Fruit fly (Drosophila melanogaster) whole organism, prepupa: Measurements from ENCODE around the gene Surf1.

Experiments used
- CG10631 ChIP-seq: fragments of 200-800 bp; sonication (Bioruptor generic); optimal IDR thresholded peaks from 2 replicates; lab custom pipeline; 2016; ENCODE audit warnings: missing biosample characterization, missing genetic modification characterization
- CG10669 ChIP-seq: fragments of 200-800 bp; sonication (Bioruptor generic); optimal IDR thresholded peaks from 3 replicates; lab custom pipeline; 2018; ENCODE audit warnings: missing biosample characterization, mild to moderate bottlenecking, missing genetic modification characterization, moderate library complexity
- CG11294 ChIP-seq: fragments of 200-800 bp; sonication (Bioruptor generic); IDR thresholded peaks from 2 replicates; pipeline ENCODE4 v1.3.6; 2022; ENCODE audit warnings: missing biosample characterization, missing genetic modification characterization
- CG15336 ChIP-seq: fragments of 200-800 bp; sonication (Bioruptor generic); IDR thresholded peaks from 2 replicates; pipeline ENCODE4 v1.3.6; 2022; ENCODE audit warnings: missing biosample characterization, missing genetic modification characterization
- CG1621 ChIP-seq: fragments of 200-800 bp; sonication (Bioruptor generic); optimal IDR thresholded peaks from 3 replicates; lab custom pipeline; 2018; ENCODE audit warnings: missing biosample characterization, mild to moderate bottlenecking, missing genetic modification characterization
- CG16779 ChIP-seq: fragments of 200-800 bp; sonication (Bioruptor generic); optimal IDR thresholded peaks from 3 replicates; lab custom pipeline; 2017; ENCODE audit warnings: missing biosample characterization, mild to moderate bottlenecking, missing genetic modification characterization
- CG32006 ChIP-seq: fragments of 200-800 bp; sonication (Bioruptor generic); optimal IDR thresholded peaks from 3 replicates; lab custom pipeline; 2017; ENCODE audit warnings: missing biosample characterization, mild to moderate bottlenecking, missing genetic modification characterization
- CG34406 ChIP-seq: fragments of 200-800 bp; sonication (Bioruptor generic); optimal IDR thresholded peaks from 3 replicates; lab custom pipeline; 2016; ENCODE audit warnings: missing biosample characterization, missing genetic modification characterization
- CG3919 ChIP-seq: fragments of 200-800 bp; sonication (Bioruptor generic); optimal IDR thresholded peaks from 3 replicates; lab custom pipeline; 2016; ENCODE audit warnings: missing biosample characterization, missing genetic modification characterization
- CG4318 ChIP-seq: fragments of 200-800 bp; sonication (Bioruptor generic); optimal IDR thresholded peaks from 3 replicates; lab custom pipeline; 2017; ENCODE audit warnings: missing biosample characterization, mild to moderate bottlenecking, missing genetic modification characterization
- CG6163 ChIP-seq: fragments of 200-800 bp; sonication (Bioruptor generic); IDR thresholded peaks from 3 replicates; pipeline ENCODE4 v1.3.6; 2022; ENCODE audit warnings: missing biosample characterization, missing genetic modification characterization
- CG6276 ChIP-seq: fragments of 200-800 bp; sonication (Bioruptor generic); optimal IDR thresholded peaks from 2 replicates; lab custom pipeline; 2017; ENCODE audit warnings: missing biosample characterization, mild to moderate bottlenecking, missing genetic modification characterization
- CG6854 ChIP-seq: fragments of 200-800 bp; sonication (Bioruptor generic); optimal IDR thresholded peaks from 2 replicates; lab custom pipeline; 2017; ENCODE audit warnings: missing biosample characterization, mild to moderate bottlenecking, missing genetic modification characterization
- CG7368 ChIP-seq: fragments of 200-800 bp; sonication (Bioruptor generic); optimal IDR thresholded peaks from 3 replicates; lab custom pipeline; 2016; ENCODE audit warnings: missing biosample characterization, missing genetic modification characterization
- CG8632 ChIP-seq: fragments of 200-800 bp; sonication (Bioruptor generic); optimal IDR thresholded peaks from 3 replicates; lab custom pipeline; 2016; ENCODE audit warnings: missing biosample characterization, missing genetic modification characterization
- Eip78C ChIP-seq: fragments of 200-800 bp; sonication (Bioruptor generic); peaks from one replicate; lab custom pipeline; 2016; ENCODE audit warnings: missing biosample characterization, missing genetic modification characterization
- Ets21C ChIP-seq: fragments of 200-800 bp; sonication (Bioruptor generic); optimal IDR thresholded peaks from 3 replicates; lab custom pipeline; 2016; ENCODE audit warnings: missing biosample characterization, missing genetic modification characterization
- Ets96B ChIP-seq: fragments of 200-800 bp; optimal IDR thresholded peaks from 2 replicates; lab custom pipeline; 2019; ENCODE audit warnings: missing biosample characterization, mild to moderate bottlenecking, missing genetic modification characterization, moderate library complexity
- Gug ChIP-seq: fragments of 200-800 bp; sonication (Bioruptor generic); IDR thresholded peaks from 2 replicates; pipeline ENCODE4 v1.3.6; 2022; ENCODE audit warnings: missing biosample characterization, missing genetic modification characterization
- Hr38 ChIP-seq: sonication (Bioruptor generic); optimal IDR thresholded peaks from 2 replicates; lab custom pipeline; 2016; ENCODE audit warnings: missing biosample characterization, missing genetic modification characterization
- Hr4 ChIP-seq: fragments of 200-800 bp; sonication (Bioruptor generic); optimal IDR thresholded peaks from 3 replicates; lab custom pipeline; 2016; ENCODE audit warnings: missing biosample characterization, missing genetic modification characterization
- Lpt ChIP-seq: fragments of 200-800 bp; sonication (Bioruptor generic); optimal IDR thresholded peaks from 3 replicates; lab custom pipeline; 2016; ENCODE audit warnings: missing biosample characterization, missing genetic modification characterization
- Met ChIP-seq: fragments of 200-800 bp; sonication (Bioruptor generic); optimal IDR thresholded peaks from 3 replicates; lab custom pipeline; 2016; ENCODE audit warnings: missing biosample characterization, missing genetic modification characterization
- OdsH ChIP-seq: fragments of 200-800 bp; sonication (Bioruptor generic); optimal IDR thresholded peaks from 3 replicates; lab custom pipeline; 2016; ENCODE audit warnings: missing biosample characterization, missing genetic modification characterization
- Smox ChIP-seq: fragments of 200-800 bp; sonication (Bioruptor generic); optimal IDR thresholded peaks from 3 replicates; lab custom pipeline; 2016; ENCODE audit warnings: missing biosample characterization, missing genetic modification characterization
- Sox15 ChIP-seq: fragments of 200-800 bp; sonication (Bioruptor generic); optimal IDR thresholded peaks from 3 replicates; lab custom pipeline; 2016; ENCODE audit warnings: missing biosample characterization, missing genetic modification characterization
- acj6 ChIP-seq: fragments of 200-800 bp; sonication (Bioruptor generic); optimal IDR thresholded peaks from 3 replicates; lab custom pipeline; 2016; ENCODE audit warnings: missing biosample characterization, missing genetic modification characterization
- dac ChIP-seq: fragments of 200-800 bp; sonication (Bioruptor generic); optimal IDR thresholded peaks from 2 replicates; lab custom pipeline; 2017; ENCODE audit warnings: missing biosample characterization, mild to moderate bottlenecking, missing genetic modification characterization
- dsx ChIP-seq: fragments of 200-800 bp; optimal IDR thresholded peaks from 3 replicates; lab custom pipeline; 2019; ENCODE audit warnings: missing biosample characterization, mild to moderate bottlenecking, missing genetic modification characterization, moderate library complexity; ENCODE audit not compliant: poor library complexity, severe bottlenecking
- esn ChIP-seq: fragments of 200-800 bp; sonication (Bioruptor generic); optimal IDR thresholded peaks from 2 replicates; lab custom pipeline; 2016; ENCODE audit warnings: missing biosample characterization, mild to moderate bottlenecking, missing genetic modification characterization, moderate library complexity
- fd85E ChIP-seq: fragments of 200-800 bp; sonication (Bioruptor generic); optimal IDR thresholded peaks from 3 replicates; lab custom pipeline; 2016; ENCODE audit warnings: missing biosample characterization, missing genetic modification characterization
- fkh ChIP-seq: fragments of 200-800 bp; sonication (Bioruptor generic); optimal IDR thresholded peaks from 3 replicates; lab custom pipeline; 2017; ENCODE audit warnings: missing biosample characterization, mild to moderate bottlenecking, missing genetic modification characterization, moderate library complexity
- net ChIP-seq: fragments of 200-800 bp; sonication (Bioruptor generic); optimal IDR thresholded peaks from 3 replicates; lab custom pipeline; 2016; ENCODE audit warnings: missing biosample characterization, missing genetic modification characterization
- salr ChIP-seq, 2 experiments: fragments of 200-800 bp; sonication (Bioruptor generic); optimal IDR thresholded peaks; 3 replicates each; lab custom pipeline; 2016 to 2018; ENCODE audit warnings: missing biosample characterization in 2 of 2, missing genetic modification characterization in 2 of 2, mild to moderate bottlenecking in 1 of 2
- spab ChIP-seq: fragments of 200-800 bp; sonication (Bioruptor generic); optimal IDR thresholded peaks from 2 replicates; lab custom pipeline; 2017; ENCODE audit warnings: missing biosample characterization, mild to moderate bottlenecking, missing genetic modification characterization, missing genetic modification reagents
- svp ChIP-seq: fragments of 200-800 bp; sonication (Bioruptor generic); peaks from one replicate; lab custom pipeline; 2016; ENCODE audit warnings: missing biosample characterization, missing genetic modification characterization

Surf1 gene

dm6 chr3L:6988942-6989569 lies 30.9 kb downstream of the Surf1 start (continued):
- TF ChIP-seq Lpt (GFP tag; lab: Kevin White, UChicago) (peak; percentile 77), OdsH (peak; percentile 72), CG10631 (GFP tag; lab: Kevin White, UChicago) (peak; percentile 83), dsx (GFP tag; lab: Kevin White, UChicago) (peak; percentile 61), CG6854 (peak; percentile 3), Hr38 (GFP tag; lab: Kevin White, UChicago) (no peak), CG11294 (peak; percentile 38; the same call in 1 of the 2 replicates), Hr4 (GFP tag; lab: Kevin White, UChicago) (peak; percentile 67), Gug (GFP tag; lab: Robert Waterston, UW) (peak; percentile 71; the same call in 1 of the 2 replicates), svp (peak; percentile 89), CG15336 (GFP tag; lab: Robert Waterston, UW) (peak; percentile 76), CG3919 (GFP tag; lab: Kevin White, UChicago) (peak; percentile 87), CG8632 (GFP tag; lab: Kevin White, UChicago) (peak; percentile 80), fd85E (no peak), CG7368 (GFP tag; lab: Kevin White, UChicago) (peak; percentile 61), Sox15 (GFP tag; lab: Kevin White, UChicago) (peak; percentile 69), CG4318 (GFP tag; lab: Kevin White, UChicago) (peak; percentile 78), CG16779 (tag; lab: Kevin White, UChicago) (peak; percentile 76), CG32006 (GFP tag; lab: Kevin White, UChicago) (peak; percentile 89), fkh (GFP tag; lab: Kevin White, UChicago) (peak; percentile 83), acj6 (GFP tag; lab: Kevin White, UChicago) (peak; percentile 70), CG10669 (GFP tag; lab: Kevin White, UChicago) (peak; percentile 70), Met (peak; percentile 51), Ets21C (GFP tag; lab: Kevin White, UChicago) (peak; percentile 21), CG6163 (GFP tag; lab: Robert Waterston, UW) (peak; percentile 72; the same call in 2 of the 3 replicates), spab (peak; percentile 82)
- TF ChIP-seq, all 60 proteins: peak for 55

dm6 chr3L:6990288-6990687 lies 32.1 kb downstream of the Surf1 start, which contains the start of gene bin:
TSS of gene bin (plus strand) at chr3L:6990622.
- no peak for TF ChIP-seq CG8632 (GFP tag; lab: Kevin White, UChicago)
- no peak for TF ChIP-seq salr (GFP tag; optimal IDR thresholded peaks at IDR 0.05; lab: Kevin White, UChicago)
- no peak for TF ChIP-seq OdsH
- no peak for TF ChIP-seq Lpt (GFP tag; lab: Kevin White, UChicago)
- TF ChIP-seq esn (GFP tag; lab: Kevin White, UChicago) = no peak
- TF ChIP-seq Smox (GFP tag; lab: Kevin White, UChicago) = no peak
- TF ChIP-seq dac (GFP tag; lab: Kevin White, UChicago) = no peak
- TF ChIP-seq CG16779 (tag; lab: Kevin White, UChicago) = no peak
- TF ChIP-seq Ets96B = no peak
- no peak for TF ChIP-seq CG1621 (tag; lab: Kevin White, UChicago)
- no peak for TF ChIP-seq acj6 (GFP tag; lab: Kevin White, UChicago)
- no peak for TF ChIP-seq dsx (GFP tag; lab: Kevin White, UChicago)
- TF ChIP-seq CG4318 (GFP tag; lab: Kevin White, UChicago) = no peak
- no peak for TF ChIP-seq Eip78C (GFP tag; lab: Kevin White, UChicago)
- TF ChIP-seq Met = no peak
- TF ChIP-seq svp = no peak
- TF ChIP-seq, all 60 proteins: peak for 0

- TF ChIP-seq net (GFP tag; lab: Kevin White, UChicago) = no peak
- TF ChIP-seq CG6276 = no peak
- no peak for TF ChIP-seq CG34406 (GFP tag; lab: Kevin White, UChicago)
- TF ChIP-seq Ets21C (GFP tag; lab: Kevin White, UChicago) = no peak
- no peak for TF ChIP-seq CG3919 (GFP tag; lab: Kevin White, UChicago)
These were observed 35.2 kb downstream of the Surf1 start for dm6 chr3L:6993350-6993749.
